Worm (Caenorhabditis elegans) whole organism, young adult: ENCODE data around the gene str-52.

Experiments used
- ccch-3 ChIP-seq: fragments of 200-800 bp; sonication (Bioruptor generic); optimal IDR thresholded peaks from 2 replicates; lab custom pipeline; 2018; ENCODE audit warnings: mild to moderate bottlenecking, missing genetic modification characterization, missing compliant biosample characterization
- ekl-4 ChIP-seq: fragments of 200-800 bp; sonication (Bioruptor generic); IDR thresholded peaks from 2 replicates; pipeline ENCODE4 v1.3.6; 2022; ENCODE audit warnings: missing genetic modification reagents, missing genetic modification characterization, missing compliant biosample characterization
- ets-4 ChIP-seq: fragments of 200-800 bp; sonication (Bioruptor generic); optimal IDR thresholded peaks from 2 replicates; lab custom pipeline; 2018; ENCODE audit warnings: mild to moderate bottlenecking, missing genetic modification characterization, missing compliant biosample characterization
- him-1 ChIP-seq: sonication (generic microtip); optimal IDR thresholded peaks from 2 replicates; lab custom pipeline; 2016; ENCODE audit warnings: missing genotype, missing genetic modification reagents, missing genetic modification characterization, missing compliant biosample characterization
- nhr-120 ChIP-seq: fragments of 200-800 bp; sonication (Bioruptor generic); IDR thresholded peaks from 2 replicates; pipeline ENCODE4 v1.3.6; 2022; ENCODE audit warnings: missing genetic modification characterization, missing compliant biosample characterization
- snpc-4 ChIP-seq, 5 experiments: fragments of 150-350 bp in 1 of 5; sonication (generic microtip) in 4 of 5; optimal IDR thresholded peaks; 2 replicates each; lab custom pipeline; 2014 to 2018; ENCODE audit warnings: missing genetic modification characterization in 5 of 5, missing biosample characterization in 3 of 5, antibody characterized with exemption in 2 of 5, mild to moderate bottlenecking in 2 of 5, missing compliant biosample characterization in 2 of 5, missing genotype in 2 of 5, moderate library complexity in 2 of 5, missing genetic modification reagents in 1 of 5

ce11 chrV:2103118-2103517 is 42.8 kb downstream of the str-52 start, which contains the start of gene F36F12.1:
- TF ChIP-seq snpc-4 (GFP tag; optimal IDR thresholded peaks at IDR 0.05; lab: Kevin White, UChicago) (no peak), snpc-4 (tag; optimal IDR thresholded peaks at IDR 0.05; lab: Kevin White, UChicago) (no peak), ccch-3 (GFP tag; lab: Kevin White, UChicago) (no peak), ekl-4 (GFP tag; lab: Robert Waterston, UW) (no peak), ets-4 (no peak), him-1 (tag; lab: Kevin White, UChicago) (no peak), nhr-120 (GFP tag; lab: Robert Waterston, UW) (no peak)
